2 worm cellular contexts compared by ENCODE assay signal in genomic region chrX:15654969-15655368, ce11.
A peak's percentile ranks its signal among the peaks of the same experiment; 100 is the strongest.
TF ChIP-seq lines count a peak whose summit lies in the region.

No protein-coding gene starts in this region.

TF ChIP-seq in whole organism, L4 larva, 104 proteins besides CTCF, POLR2A, EP300 and RAD21:
- TF ChIP-seq skn-1 (tag; optimal IDR thresholded peaks at IDR 0.05; lab: Kevin White, UChicago) = no peak
- TF ChIP-seq aha-1 (tag; lab: Kevin White, UChicago) = peak; percentile 58
TF ChIP-seq in whole organism, L4 larva: peak in this region for 1.

TF ChIP-seq in whole organism, late embryonic, 69 proteins besides CTCF, POLR2A, EP300 and RAD21:
- TF ChIP-seq ttx-3 (tag; optimal IDR thresholded peaks at IDR 0.05; lab: Kevin White, UChicago) = no peak
- peak; percentile 68 for TF ChIP-seq sdc-2 (tag; optimal IDR thresholded peaks at IDR 0.05; lab: Kevin White, UChicago)
